Fruit fly (Drosophila melanogaster) whole organism, embryonic: ENCODE results near the gene CG43867.

Experiments used
- Antp ChIP-seq: fragments of 200-800 bp; sonication (Bioruptor generic); optimal IDR thresholded peaks from 3 replicates; lab custom pipeline; 2016; ENCODE audit warnings: missing biosample characterization, missing genetic modification characterization
- h ChIP-seq: fragments of >200 bp; optimal IDR thresholded peaks from 2 replicates; lab custom pipeline; 2017

DNA sequence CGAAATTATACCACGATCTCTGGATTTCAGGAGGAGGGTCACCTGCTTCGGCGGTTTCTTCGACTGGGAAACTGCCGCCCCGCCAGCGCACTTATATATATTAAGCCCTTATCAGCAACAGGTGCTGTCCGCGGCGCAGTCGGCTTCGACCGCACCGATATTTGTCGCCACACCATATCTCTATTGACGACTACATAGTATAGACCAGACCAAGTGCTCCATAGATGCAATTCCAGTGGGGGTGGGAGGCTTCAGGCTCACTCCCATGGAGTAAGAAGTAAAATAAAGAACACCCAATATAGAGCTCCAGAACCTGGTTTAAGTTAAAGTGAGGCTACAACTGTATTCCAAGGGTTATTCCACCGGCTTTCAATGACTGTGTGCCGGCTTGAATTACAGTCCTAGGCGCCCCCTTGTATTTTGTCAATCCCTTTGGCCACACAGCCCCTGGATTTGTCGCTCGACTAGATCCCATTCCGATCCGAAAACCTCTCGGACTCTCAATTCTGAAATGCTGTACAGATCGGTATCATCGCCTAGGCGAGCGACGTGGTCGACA is 137.7 kb downstream of the CG43867 start, which contains the start of gene CG13360:
- TF ChIP-seq h (lab: Kevin White, UChicago) (no peak), Antp (GFP tag; lab: Kevin White, UChicago) (no peak)
